Worm (Caenorhabditis elegans): ENCODE measurements around the gene K01D12.1.

DNA sequence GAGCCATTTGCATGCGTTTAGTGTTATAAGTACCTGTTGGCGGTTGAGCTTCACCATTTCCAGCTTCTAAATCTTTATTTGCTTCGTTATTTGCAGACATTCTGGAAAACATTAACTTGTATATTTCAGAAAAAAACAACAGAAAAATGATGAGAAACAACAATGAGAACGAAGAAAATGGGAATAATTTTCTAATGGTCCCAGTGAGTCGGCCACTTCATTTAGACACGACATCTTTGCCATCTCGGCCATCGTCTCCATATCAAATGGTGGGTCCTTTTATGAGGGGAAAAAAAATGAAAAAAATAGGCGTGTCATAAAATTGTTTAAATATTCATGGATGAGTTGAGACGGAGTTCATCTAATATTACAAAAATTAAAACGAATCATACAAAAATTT is 31.5 kb upstream of the K01D12.1 start, which contains the start of gene snb-2:
- TF ChIP-seq hlh-1 (tag; optimal IDR thresholded peaks at IDR 0.05) (no peak), unc-39 (tag; optimal IDR thresholded peaks at IDR 0.05) (no peak), elt-1 (tag; optimal IDR thresholded peaks at IDR 0.05; ENCODE audit: borderline replicate concordance, insufficient read depth) (no peak)
